Worm (Caenorhabditis elegans): ENCODE results near the gene clec-261.
"Not testable (repeated sequence)": the region's sequence is repeated elsewhere in the genome, so short reads cannot be mapped to it uniquely, and the experiment has no call there.

Gene clec-261

DNA sequence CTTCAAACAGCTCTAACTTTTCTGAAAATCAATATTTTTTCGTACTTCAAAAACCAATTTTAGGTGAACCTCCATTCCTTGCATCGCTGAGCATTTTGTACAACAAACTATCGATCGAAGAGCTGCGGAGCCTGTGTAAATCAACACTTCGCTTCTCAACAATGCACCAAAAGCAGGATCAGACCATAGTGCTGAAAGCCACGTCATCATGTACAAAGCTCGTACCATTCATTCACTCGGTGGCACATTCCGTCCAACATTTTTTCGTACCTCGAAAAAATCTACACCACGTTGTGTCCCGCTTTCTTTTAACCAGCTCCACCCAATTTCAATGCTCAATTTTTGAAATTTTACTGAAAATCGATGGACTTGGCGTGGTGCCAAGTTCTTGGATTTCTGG is 16.3 kb upstream of the clec-261 start, which contains the start of gene ZC15.10:
Gene ZC15.10, plus strand, starts transcription at position 162 of the 400 bp plus-strand sequence.
- TF ChIP-seq lin-35 (GFP tag; optimal IDR thresholded peaks at IDR 0.05) (no peak), zip-4 (GFP tag; optimal IDR thresholded peaks at IDR 0.05) (no peak), nhr-71 (tag; optimal IDR thresholded peaks at IDR 0.05) (no peak), C34B4.2 (tag; optimal IDR thresholded peaks at IDR 0.05) (no peak)

DNA sequence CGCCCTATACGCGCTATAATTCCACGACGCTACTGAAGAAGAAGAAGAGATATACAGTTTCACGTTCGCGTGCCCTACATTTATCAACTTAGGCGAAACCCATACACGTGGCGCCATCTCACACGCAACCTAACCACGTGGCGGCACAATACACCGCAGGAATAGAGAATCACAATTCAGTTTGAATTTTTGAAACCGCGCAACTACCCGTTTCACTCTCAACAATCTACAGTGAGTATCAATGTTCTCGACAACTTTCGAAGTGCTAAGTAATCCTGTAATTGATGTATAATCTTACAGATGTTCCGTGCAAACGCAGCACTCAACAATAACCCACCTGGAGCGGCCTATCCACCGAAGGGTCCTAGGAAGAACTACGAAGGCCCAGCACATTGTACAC is 11.5 kb upstream of the clec-261 start, which contains the start of gene ZC15.1:
Gene ZC15.1, plus strand, starts transcription at position 301 of the 400 bp plus-strand sequence.
- TF ChIP-seq ztf-4 (tag; optimal IDR thresholded peaks at IDR 0.05), result no peak
- no peak for TF ChIP-seq isw-1 (GFP tag; IDR thresholded peaks at IDR 0.05)
- TF ChIP-seq skn-1 (tag; optimal IDR thresholded peaks at IDR 0.05), result no peak
- no peak for TF ChIP-seq fos-1 (tag; optimal IDR thresholded peaks at IDR 0.05)
- no peak for TF ChIP-seq ceh-88 (GFP tag; IDR thresholded peaks at IDR 0.05)
- TF ChIP-seq ets-5 (GFP tag; IDR thresholded peaks at IDR 0.05), result no peak
- TF ChIP-seq Y116A8C.19 (tag; optimal IDR thresholded peaks at IDR 0.05; ENCODE audit: borderline replicate concordance), result no peak
- TF ChIP-seq sup-37 (GFP tag; optimal IDR thresholded peaks at IDR 0.05), result no peak

DNA sequence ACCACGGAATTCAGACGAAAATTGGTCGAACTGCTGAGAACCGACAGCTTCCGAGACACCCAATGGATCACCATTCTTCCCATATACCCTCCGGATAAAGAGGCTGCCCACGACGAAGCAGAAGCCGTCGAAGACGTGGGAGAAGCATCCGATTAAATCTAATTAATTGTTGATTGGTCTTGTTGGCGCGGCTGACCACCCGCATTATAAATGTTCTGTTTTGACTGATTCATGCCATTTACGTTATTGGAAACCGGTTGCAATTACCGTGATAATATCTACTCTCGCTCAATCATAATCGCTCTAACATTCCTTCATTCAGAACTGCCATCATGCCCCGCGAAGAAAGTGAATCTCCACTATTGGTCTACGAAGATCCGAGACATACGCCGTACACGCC is 9.0 kb upstream of the clec-261 start, which contains the start of gene ZC15.3:
Gene ZC15.3, plus strand, starts transcription at position 301 of the 400 bp plus-strand sequence.
- TF ChIP-seq fkh-10 (GFP tag; optimal IDR thresholded peaks at IDR 0.05); unc-130 (tag; optimal IDR thresholded peaks at IDR 0.05); dsc-1 (tag; optimal IDR thresholded peaks at IDR 0.05): not testable (repeated sequence)

DNA sequence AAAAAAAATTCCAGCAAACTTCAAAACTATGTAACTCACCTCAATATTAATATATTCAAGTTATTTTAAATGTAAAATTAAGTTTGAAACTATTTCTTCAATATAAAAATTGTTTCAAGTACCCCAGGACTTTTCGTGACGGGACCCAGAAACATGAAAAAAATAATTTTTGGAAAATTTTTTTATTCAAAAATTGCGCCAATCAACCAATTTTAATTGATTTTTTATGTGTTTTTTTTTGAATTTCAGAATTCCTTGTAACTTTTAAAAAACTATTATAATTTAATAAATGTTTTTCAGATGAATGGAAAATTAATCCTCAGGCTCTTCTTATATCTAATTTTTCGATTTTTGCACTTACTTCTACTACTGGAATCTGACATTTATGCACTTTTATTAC is 3.4 kb upstream of the clec-261 start, which contains the start of gene ZC15.5:
Gene ZC15.5, plus strand, starts transcription at position 301 of the 400 bp plus-strand sequence.
- TF ChIP-seq ceh-82 (tag; optimal IDR thresholded peaks at IDR 0.05) (no peak), efl-3 (GFP tag; optimal IDR thresholded peaks at IDR 0.05) (no peak), fkh-8 (tag; optimal IDR thresholded peaks at IDR 0.05) (no peak), ztf-4 (tag; optimal IDR thresholded peaks at IDR 0.05) (no peak), sox-4 (tag; optimal IDR thresholded peaks at IDR 0.05) (no peak), lin-39 (tag; optimal IDR thresholded peaks at IDR 0.05) (no peak), snpc-4 (tag; optimal IDR thresholded peaks at IDR 0.05) (no peak), nhr-85 (tag) (no peak), ztf-11 (tag; optimal IDR thresholded peaks at IDR 0.05) (no peak), ces-1 (GFP tag; optimal IDR thresholded peaks at IDR 0.05) (no peak), xbp-1 (tag; optimal IDR thresholded peaks at IDR 0.05) (no peak), C16A3.4 (tag; optimal IDR thresholded peaks at IDR 0.05) (no peak), lin-13 (GFP tag; optimal IDR thresholded peaks at IDR 0.05) (no peak), efl-1 (optimal IDR thresholded peaks at IDR 0.05) (no peak), efl-1 (GFP tag; optimal IDR thresholded peaks at IDR 0.05 in 1 of 2) (no peak), pqm-1 (tag; optimal IDR thresholded peaks at IDR 0.05) (no peak), jun-1 (tag; optimal IDR thresholded peaks at IDR 0.05) (no peak), nhr-90 (tag; optimal IDR thresholded peaks at IDR 0.05; ENCODE audit: poor library complexity) (no peak), ama-1 (optimal IDR thresholded peaks at IDR 0.05) (no peak), grh-1 (GFP tag; IDR thresholded peaks at IDR 0.05) (no peak)

DNA sequence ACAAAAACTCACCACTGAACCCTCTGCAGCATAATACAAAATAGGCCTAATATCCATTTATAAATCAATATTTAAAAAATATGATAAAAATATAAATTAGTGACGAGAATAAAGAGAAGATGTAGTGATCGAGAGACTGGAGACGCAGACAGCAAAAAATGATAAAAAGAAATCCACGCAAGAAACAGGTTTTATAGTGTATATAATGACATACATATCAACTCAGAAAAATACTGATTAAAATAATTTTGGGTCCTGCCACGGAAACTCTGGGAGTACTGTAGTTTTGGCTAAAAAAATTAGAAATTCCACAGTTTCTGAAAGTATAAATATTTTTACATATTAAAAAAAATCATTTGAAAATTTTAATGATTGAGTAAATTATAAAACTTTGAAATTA is 5.0 kb downstream of the clec-261 start, which contains the start of gene mlt-4:
Gene mlt-4, minus strand, starts transcription at position 101 of the 400 bp plus-strand sequence.
- TF ChIP-seq nhr-84 (tag; optimal IDR thresholded peaks at IDR 0.05) (no peak), nhr-90 (tag; optimal IDR thresholded peaks at IDR 0.05; ENCODE audit: poor library complexity) (no peak), fkh-10 (GFP tag; optimal IDR thresholded peaks at IDR 0.05) (no peak), nhr-11 (tag; optimal IDR thresholded peaks at IDR 0.05) (no peak), dsc-1 (tag; optimal IDR thresholded peaks at IDR 0.05) (no peak), hlh-17 (GFP tag; optimal IDR thresholded peaks at IDR 0.05; ENCODE audit: borderline replicate concordance) (no peak), nhr-71 (tag; optimal IDR thresholded peaks at IDR 0.05) (no peak), lin-35 (GFP tag; optimal IDR thresholded peaks at IDR 0.05) (no peak)

Measured in whole organism, L1 larva.